Worm (Caenorhabditis elegans): Measurements from ENCODE around the gene col-124.

- no peak for TF ChIP-seq nfya-1 (tag; optimal IDR thresholded peaks at IDR 0.05)
- no peak for TF ChIP-seq pag-3 (tag; optimal IDR thresholded peaks at IDR 0.05; ENCODE audit: borderline replicate concordance)
- no peak for TF ChIP-seq ztf-16 (tag; optimal IDR thresholded peaks at IDR 0.05)
- TF ChIP-seq C08G9.2 (tag; optimal IDR thresholded peaks at IDR 0.05): no peak
- TF ChIP-seq pqm-1 (tag; optimal IDR thresholded peaks at IDR 0.05): no peak
- no peak for TF ChIP-seq pha-4 (tag; optimal IDR thresholded peaks at IDR 0.05)
- no peak for TF ChIP-seq ceh-14 (tag; optimal IDR thresholded peaks at IDR 0.05)
Measured at ce11 chrIV:10250577-10251075, 34.4 kb downstream of the col-124 start, which contains the start of gene daf-14.

Data from whole organism, late embryonic.